Fruit fly (Drosophila melanogaster): Measurements from ENCODE around the gene Sfp33A4.

Gene Sfp33A4

DNA sequence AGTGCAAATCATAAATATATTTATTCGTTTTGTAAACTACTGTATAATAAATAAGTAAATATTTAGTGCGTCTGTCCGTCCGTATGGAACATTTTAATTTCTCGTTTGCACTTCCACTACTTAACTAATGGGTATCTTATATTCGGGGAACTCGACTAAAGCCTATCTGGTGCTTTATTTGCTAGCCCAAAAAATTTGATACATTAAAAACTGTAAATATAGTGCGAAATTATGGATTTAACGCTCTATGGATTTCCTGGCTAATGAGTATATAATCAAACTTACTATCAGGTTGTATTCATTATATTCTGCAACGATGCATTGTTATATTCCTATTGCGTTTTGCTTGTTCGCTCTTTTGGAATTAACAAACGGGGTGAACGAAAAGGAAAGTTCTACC lies at the start of gene Sfp33A4:
Gene Sfp33A4, plus strand, starts transcription at position 301 of the 400 bp plus-strand sequence.
- no peak for TF ChIP-seq noc (tag; optimal IDR thresholded peaks at IDR 0.05)

DNA sequence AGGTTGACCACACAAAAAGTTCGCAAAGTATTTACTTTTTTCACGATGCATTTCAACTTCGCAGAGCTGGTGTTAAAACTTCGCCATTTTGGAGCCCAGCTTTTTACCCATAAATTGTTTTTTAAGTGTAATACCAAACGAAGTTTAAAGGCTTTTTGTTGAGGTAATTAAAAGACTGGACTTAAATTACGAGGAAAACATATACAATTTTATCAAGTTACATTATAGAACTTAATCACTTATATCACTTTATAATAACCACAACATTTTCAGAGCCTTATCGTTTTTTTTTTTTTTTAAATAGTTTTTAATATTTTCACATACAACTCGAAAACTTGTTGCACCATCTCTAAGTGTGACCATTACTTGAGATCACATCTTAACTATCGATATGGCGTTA lies 49.0 kb upstream of the Sfp33A4 start, which contains the start of gene CG14931:
Gene CG14931, plus strand, starts transcription at position 301 of the 400 bp plus-strand sequence.
- TF ChIP-seq noc (tag; optimal IDR thresholded peaks at IDR 0.05), result no peak

DNA sequence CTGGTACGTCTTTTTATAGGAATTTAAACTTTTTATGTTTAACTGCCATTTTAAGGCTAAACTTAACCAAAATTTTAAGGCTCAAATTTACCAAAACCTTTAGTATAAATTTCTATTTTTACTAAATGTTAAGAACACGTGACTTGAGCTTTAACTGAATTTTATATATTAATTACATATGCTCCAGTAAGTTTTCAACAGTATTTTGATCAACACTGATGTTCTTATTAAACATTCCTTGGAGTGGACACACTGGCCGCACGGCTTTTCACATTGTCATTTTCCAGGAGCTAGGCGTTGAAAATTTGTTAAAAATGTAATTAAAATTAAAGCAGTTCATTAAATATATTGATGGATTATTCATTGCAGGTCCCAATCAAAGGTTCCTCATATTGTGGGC lies 47.4 kb upstream of the Sfp33A4 start, which contains the start of gene CG14932:
Gene CG14932, plus strand, starts transcription at position 230 of the 400 bp plus-strand sequence.
- no peak for TF ChIP-seq noc (tag; optimal IDR thresholded peaks at IDR 0.05)

DNA sequence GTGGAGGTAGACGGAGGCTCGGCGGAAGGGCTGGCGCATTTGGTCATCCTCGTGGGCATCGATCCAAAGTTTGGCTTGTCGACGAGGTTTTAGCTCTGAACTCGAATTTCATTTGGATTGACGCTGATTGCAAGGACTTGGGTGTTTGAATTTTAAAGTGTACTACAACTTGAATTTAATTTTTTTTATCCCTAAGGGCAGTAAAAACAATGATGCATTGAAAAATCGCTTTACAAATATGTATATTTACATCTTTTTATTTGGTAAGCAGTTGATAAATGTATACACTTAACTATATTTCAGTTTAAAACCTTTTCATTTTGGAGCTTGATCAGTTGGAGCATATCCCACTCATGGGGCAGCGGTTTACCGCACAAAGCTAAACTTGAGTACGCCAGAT lies 44.8 kb upstream of the Sfp33A4 start, which contains the start of gene Tsp33B:
Gene Tsp33B, minus strand, starts transcription at position 101 of the 400 bp plus-strand sequence.
- TF ChIP-seq noc (tag; optimal IDR thresholded peaks at IDR 0.05), result no peak

DNA sequence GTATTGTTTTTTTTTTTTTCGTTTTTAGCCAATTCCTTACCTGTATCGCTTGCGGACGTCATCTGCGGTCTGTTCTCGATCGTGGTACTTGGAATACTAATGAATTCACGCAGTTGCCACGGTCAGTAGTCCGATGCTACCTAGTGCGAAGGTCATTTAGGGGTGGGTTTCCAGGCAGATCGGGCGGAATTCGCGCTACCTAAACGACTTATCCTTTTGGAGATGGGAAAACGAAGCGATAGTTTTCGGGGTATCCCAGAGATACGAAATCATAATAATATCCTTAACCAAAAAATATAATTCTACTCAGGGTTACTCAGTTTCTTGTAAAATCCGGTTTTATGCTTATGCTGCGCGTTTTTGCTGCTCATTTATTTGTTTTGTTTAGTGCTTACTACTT lies 43.1 kb upstream of the Sfp33A4 start, which contains the start of gene CG14937:
Gene CG14937, minus strand, starts transcription at position 101 of the 400 bp plus-strand sequence.
- no peak for TF ChIP-seq noc (tag; optimal IDR thresholded peaks at IDR 0.05)

DNA sequence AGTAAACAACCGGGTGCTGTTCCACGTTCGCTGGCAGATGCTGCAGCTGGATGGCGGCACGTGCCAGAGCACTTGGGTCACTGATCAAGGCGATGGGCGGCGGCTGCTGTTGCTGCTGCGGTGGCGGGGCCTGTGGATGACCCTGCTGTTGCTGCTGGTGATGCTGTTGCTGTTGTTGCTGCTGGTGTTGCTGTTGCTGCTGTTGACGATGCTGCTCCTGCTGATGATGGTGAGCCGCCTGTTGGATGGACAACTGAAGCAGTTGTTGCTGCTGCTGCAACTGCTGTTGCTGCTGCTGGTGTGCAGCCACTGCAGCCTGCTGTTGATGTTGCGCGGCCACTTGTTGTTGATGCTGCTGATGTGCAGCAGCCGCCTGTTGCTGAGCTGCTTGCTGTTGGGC lies 39.9 kb upstream of the Sfp33A4 start:
- no peak for TF ChIP-seq noc (tag; optimal IDR thresholded peaks at IDR 0.05)

DNA sequence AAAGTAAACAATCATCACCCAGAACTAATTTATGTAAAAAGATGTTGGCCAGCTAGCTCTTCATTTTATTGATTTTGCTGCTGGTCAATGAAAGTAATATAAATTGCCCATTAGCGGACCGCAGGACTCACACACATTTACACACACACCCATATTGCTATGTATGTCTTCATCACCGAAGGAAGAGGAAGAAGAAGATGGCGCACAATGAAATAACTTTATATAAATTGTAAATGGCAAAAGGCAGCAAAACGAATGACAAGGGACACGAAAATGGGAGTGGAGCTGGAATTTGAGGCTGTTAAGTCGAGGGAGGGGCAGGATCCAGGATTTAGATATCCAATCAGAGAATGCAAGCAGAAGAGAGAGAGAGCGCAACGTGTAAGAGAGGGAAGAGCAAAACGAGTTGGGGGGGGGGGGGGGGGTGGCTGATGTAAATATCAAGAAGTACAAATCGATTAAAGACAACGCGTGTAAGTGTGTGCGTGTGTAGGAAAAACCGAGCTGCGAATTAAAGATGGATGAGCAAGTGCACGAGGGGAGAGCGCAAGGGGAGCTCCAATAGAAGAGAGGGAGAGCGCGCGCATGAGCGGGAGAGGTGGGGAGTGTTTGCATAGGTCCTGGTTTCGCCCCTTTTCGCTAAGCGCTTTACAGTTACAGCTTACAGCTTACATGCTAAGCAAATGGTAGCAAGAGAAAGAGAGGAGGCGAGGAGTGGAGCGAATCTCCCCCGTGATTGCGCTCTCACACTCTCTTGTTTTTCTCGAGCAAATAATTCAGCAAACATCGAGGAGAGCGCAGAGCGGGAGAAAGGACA lies 32.6 kb upstream of the Sfp33A4 start:
- no peak for TF ChIP-seq noc (tag; optimal IDR thresholded peaks at IDR 0.05)

DNA sequence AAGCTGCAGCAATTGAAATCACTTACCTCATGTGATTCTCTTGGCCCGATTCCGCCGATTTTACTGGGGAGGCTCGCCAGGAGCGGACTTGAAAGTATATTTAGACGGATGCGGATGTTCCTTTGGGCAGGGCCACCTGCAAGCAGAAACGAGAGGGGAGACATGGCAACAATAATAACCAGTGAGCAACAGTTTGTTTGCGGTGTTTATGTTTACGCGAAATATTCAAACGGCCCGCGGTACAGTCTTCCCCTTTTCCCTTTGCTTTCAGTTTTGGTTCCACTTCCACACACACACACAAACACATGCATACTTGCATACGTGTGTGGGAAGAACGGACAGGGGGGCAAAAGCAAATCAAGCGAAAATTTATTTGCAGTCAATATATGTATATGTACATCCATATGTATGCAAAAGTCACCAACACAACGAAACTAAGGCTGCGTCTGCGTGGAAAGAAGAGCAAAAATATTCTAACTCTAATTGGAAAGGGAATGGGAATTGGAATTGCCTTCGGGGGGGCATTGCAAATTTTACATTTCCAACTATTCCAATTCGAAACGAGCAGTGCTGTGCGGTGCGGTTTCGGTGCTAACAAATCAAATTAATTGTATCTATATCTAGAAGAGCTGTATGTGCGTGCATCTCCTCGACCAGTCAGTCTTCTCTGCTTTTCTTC lies 30.9 kb upstream of the Sfp33A4 start:
- no peak for TF ChIP-seq noc (tag; optimal IDR thresholded peaks at IDR 0.05)

DNA sequence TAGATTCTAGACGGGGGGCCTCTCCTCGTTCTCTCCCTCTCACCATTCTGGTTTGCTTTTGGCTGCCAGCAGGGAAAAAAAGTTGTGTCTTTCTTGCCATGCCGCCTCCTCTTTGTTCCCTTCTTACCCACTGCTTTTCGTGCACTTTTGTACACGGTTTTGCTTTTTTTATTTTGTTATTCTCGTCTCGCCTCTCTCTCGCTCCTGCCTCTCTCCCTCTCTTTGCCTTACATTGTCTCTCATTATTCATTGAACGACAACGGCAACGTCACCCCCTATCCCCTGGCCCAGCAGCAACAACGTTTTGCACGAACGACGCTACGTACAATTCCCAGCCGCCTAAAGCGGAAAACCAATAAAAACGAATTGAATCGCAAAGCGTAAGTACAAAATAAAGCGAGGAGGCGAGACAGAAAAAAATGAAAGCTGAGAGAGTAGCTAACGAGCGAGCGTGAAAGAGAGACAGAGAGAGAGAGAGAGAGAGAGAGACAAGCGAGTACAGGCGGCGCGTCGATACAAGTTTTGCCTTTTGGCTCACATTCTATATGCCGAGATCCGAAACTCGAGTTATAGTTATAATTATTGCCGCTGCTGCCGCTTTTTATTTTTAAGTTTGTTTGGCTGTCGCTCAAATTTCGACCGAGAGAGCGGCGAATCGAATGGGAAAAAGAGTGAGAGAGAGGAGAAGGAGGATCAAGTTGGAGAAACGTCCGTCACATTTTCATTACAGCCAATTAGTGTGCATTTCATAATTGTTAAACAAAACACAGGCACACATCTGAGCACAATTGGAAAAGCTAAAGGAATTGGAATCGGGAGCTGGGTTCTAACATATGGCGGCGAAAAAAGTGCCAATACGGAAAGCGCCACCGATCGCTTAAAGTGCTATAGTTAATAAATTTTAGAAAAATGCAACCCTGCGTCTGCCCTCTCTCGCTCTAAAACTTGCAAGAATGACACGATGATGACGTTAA lies 30.1 kb upstream of the Sfp33A4 start:
- peak; percentile 24 for TF ChIP-seq noc (tag; optimal IDR thresholded peaks at IDR 0.05)

DNA sequence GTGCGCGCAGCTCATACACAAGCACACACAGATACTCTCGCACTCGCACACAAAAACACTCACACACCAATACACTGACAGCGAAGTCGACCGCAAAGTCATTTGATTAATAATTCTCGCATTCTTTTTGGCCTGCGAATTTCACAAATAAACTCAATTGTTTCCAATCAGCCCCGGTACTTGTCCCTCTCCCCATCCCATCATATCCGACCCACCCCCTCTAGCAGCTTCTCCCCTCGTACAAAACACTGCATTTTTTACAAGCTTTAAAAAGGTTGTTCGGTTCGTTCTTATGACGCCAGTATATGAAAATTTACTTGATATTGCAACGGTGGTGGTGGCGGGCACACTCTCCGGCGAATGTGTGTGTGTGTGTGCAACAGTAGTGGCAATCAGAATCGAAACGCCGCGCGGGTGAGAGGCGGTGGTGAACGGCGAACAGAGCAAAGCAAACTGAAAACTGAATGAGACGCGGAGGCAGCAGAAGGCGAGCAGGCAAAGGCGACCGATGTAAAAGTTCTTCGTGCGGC lies 29.3 kb upstream of the Sfp33A4 start:
- TF ChIP-seq noc (tag; optimal IDR thresholded peaks at IDR 0.05), result peak; percentile 60

DNA sequence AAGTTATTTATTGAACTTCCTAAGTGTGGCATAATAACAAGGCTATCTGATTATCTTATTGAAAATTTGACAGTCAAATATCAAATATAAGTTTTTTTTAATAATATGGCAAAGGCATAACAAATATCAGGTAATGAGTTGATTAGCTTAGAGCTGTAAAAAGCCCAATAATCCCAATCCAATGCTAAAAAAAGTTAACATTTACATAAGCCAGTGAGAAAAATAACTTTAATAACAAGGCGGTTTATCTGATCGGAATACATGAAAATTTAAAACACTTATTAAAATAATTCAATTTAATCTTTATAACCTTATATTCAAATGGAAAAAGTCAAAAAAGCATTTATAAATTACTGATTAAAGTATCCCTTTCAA lies 28.7 kb upstream of the Sfp33A4 start:
- TF ChIP-seq noc (tag; optimal IDR thresholded peaks at IDR 0.05), result no peak

DNA sequence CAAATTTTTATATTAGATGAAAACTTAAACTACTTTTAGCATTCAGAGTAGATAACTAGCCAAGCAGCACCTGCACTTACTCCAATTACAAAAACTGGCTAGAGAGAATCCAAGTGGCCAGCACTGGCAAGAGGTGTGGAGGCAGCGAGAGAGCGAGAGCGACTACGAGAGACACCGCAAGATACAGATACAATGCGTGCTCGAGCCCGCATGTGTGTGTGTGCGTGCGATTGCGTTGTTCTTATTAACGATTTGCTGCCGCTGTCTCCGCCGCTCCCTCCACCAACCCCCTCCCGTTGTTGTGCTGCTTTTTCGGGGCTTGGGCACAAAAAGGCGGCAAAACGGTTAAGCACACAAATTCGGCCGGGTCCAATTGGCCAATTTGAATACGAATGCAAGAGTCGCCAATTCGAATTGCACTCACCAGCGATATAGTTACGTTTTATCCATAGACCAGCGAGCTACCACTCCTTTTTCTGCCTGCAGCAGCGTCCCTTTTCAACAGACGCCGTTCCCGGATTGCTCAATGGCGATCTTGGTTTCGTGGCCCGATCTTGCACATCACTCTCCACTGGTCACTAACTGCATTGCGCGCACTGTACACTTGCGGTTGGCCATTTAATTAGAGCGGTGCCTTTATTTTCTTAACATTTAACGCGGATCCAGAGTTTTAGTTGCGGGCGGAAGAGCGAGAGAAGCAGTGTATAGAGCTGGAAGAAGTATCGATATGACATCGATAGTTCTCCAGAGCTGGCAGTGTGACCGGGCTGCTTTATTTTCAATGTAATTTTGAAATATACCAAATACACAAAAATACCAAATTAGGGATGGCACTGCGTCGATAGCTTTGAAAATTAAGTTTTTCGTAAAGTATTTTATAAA lies 28.1 kb upstream of the Sfp33A4 start, which contains the start of gene crol:
Gene crol, minus strand, starts transcription at position 737 of the 882 bp plus-strand sequence.
- TF ChIP-seq noc (tag; optimal IDR thresholded peaks at IDR 0.05), result peak; percentile 3

DNA sequence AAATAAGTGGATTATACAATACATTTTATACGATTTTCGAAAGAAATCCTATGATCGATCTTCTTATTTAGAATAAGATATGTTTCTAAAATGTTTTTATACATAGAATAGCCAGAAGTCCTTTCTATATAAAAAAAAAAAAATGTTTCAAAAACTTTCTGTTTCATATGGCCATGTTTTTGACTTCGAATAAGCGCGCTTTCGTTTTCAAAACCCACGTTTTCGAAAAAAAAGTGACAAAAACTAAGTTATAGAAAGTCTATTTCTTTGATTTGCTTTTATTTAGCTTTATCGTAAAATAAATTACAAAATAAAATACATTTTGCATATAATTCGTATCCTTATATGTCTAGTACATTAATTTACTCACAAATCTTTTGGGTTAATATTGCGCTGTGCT lies 27.2 kb upstream of the Sfp33A4 start:
- no peak for TF ChIP-seq noc (tag; optimal IDR thresholded peaks at IDR 0.05)

Measured in whole organism, larva.